Fruit fly (Drosophila melanogaster): ENCODE results near the gene CG31467.

Gene CG31467

dm6 chr3R:10683226-10683625 lies 23.4 kb downstream of the CG31467 start:
- TF ChIP-seq CG14655 (GFP tag; optimal IDR thresholded peaks at IDR 0.05) (no peak), CG34367 (tag; optimal IDR thresholded peaks at IDR 0.05) (no peak), D1 (tag; optimal IDR thresholded peaks at IDR 0.05) (no peak), CG32121 (GFP tag; IDR thresholded peaks at IDR 0.05) (no peak), CG13204 (GFP tag; optimal IDR thresholded peaks at IDR 0.05) (no peak), Snoo (tag; optimal IDR thresholded peaks at IDR 0.05) (no peak), Pif1B (GFP tag; optimal IDR thresholded peaks at IDR 0.05) (no peak), EcR (GFP tag; optimal IDR thresholded peaks at IDR 0.05) (no peak), CG8159 (tag; optimal IDR thresholded peaks at IDR 0.05) (no peak)

- TF ChIP-seq Pif1A (GFP tag; optimal IDR thresholded peaks at IDR 0.05): no peak
- TF ChIP-seq CG13204 (GFP tag; optimal IDR thresholded peaks at IDR 0.05): no peak
- TF ChIP-seq D1 (tag; optimal IDR thresholded peaks at IDR 0.05): no peak
- TF ChIP-seq Ets98B (GFP tag; IDR thresholded peaks at IDR 0.05): peak; percentile 76
- TF ChIP-seq rn (GFP tag; IDR thresholded peaks at IDR 0.05): 0 out of 2 replicates have a peak, but pooled peaks have one; percentile 33
- peak; percentile 76 for TF ChIP-seq CG32121 (GFP tag; IDR thresholded peaks at IDR 0.05)
- TF ChIP-seq CG4496 (GFP tag; IDR thresholded peaks at IDR 0.05): peak; percentile 63
- no peak for TF ChIP-seq CG10348 (GFP tag; IDR thresholded peaks at IDR 0.05)
- TF ChIP-seq fd96Ca (GFP tag; IDR thresholded peaks at IDR 0.05): peak; percentile 64
- TF ChIP-seq CG17806 (tag; optimal IDR thresholded peaks at IDR 0.05): no peak
- TF ChIP-seq CG14655 (GFP tag; optimal IDR thresholded peaks at IDR 0.05): no peak
- TF ChIP-seq CG12605 (GFP tag; IDR thresholded peaks at IDR 0.05): 0 out of 2 replicates have a peak, but pooled peaks have one; percentile 24
Observed at dm6 chr3R:10681682-10681962, 25.0 kb downstream of the CG31467 start.

DNA sequence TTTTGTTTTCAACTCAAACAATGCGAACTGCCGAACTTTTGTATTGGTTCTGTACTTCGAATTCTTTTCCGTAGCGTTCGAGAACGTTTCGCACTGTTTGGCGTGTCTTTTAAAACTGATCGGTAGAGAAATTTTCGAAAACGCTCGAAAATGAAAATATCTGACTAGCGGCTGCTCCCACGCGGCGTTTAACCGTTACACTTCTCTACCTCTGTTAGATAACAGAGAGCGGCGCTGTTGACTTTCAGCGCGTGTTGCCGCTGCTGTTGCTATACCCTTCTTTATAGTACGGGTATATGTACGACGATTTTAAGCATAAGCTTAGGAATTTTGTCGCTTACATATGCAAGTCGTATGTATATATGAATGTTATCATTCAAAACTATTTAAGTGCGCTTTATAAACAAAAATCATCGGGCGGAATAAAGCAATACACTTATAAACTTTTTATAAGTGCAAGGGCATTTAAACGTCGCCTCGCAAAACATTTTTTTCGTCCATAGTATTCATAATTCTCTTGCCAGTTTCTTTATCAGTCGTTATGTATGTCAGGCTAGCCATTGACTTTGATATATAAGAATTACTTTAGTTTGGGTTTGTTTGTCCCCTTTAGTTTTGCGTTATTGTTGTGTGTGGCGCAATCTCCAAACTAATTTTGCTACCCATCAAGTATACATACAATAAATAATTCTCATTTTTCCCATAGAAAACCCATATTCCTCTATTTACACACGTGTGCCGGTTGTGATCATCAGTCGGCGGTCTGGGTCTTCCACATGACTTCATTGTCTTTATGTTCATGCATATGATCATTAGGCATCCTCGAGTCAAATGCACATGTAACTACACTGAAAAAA lies 25.6 kb downstream of the CG31467 start, which contains the start of gene Phyhd1:
Gene Phyhd1, minus strand, starts transcription at position 101 of the 857 bp plus-strand sequence.
- peak; percentile 81 for TF ChIP-seq Pif1B (GFP tag; optimal IDR thresholded peaks at IDR 0.05)
- TF ChIP-seq CG15710 (tag; optimal IDR thresholded peaks at IDR 0.05): peak; percentile 81
- peak; percentile 93 for TF ChIP-seq CG4496 (GFP tag; IDR thresholded peaks at IDR 0.05)
- TF ChIP-seq EcR (GFP tag; optimal IDR thresholded peaks at IDR 0.05): peak; percentile 12
- peak; percentile 71 for TF ChIP-seq CG34367 (tag; optimal IDR thresholded peaks at IDR 0.05)
- peak; percentile 79 for TF ChIP-seq CG9948 (tag; optimal IDR thresholded peaks at IDR 0.05)
- peak; percentile 67 for TF ChIP-seq rn (GFP tag; IDR thresholded peaks at IDR 0.05)
- TF ChIP-seq CG17806 (tag; optimal IDR thresholded peaks at IDR 0.05): peak; percentile 76
- TF ChIP-seq fd96Ca (GFP tag; IDR thresholded peaks at IDR 0.05): peak; percentile 91
- TF ChIP-seq CG10348 (GFP tag; IDR thresholded peaks at IDR 0.05): peak; percentile 70
- peak; percentile 84 for TF ChIP-seq CG32121 (GFP tag; IDR thresholded peaks at IDR 0.05)
- peak; percentile 28 for TF ChIP-seq CG13204 (GFP tag; optimal IDR thresholded peaks at IDR 0.05)
- TF ChIP-seq Snoo (tag; optimal IDR thresholded peaks at IDR 0.05): peak; percentile 21
- peak; percentile 78 for TF ChIP-seq CG12605 (GFP tag; IDR thresholded peaks at IDR 0.05)
- TF ChIP-seq Ets98B (GFP tag; IDR thresholded peaks at IDR 0.05): peak; percentile 84
- TF ChIP-seq Pif1A (GFP tag; optimal IDR thresholded peaks at IDR 0.05): peak; percentile 87
- TF ChIP-seq CG8159 (tag; optimal IDR thresholded peaks at IDR 0.05): peak; percentile 81
- TF ChIP-seq CG8301 (tag; optimal IDR thresholded peaks at IDR 0.05): peak; percentile 86
- peak; percentile 75 for TF ChIP-seq CG14655 (GFP tag; optimal IDR thresholded peaks at IDR 0.05)
- TF ChIP-seq D1 (tag; optimal IDR thresholded peaks at IDR 0.05): peak; percentile 45
- peak; percentile 53 for TF ChIP-seq gl (tag; optimal IDR thresholded peaks at IDR 0.05)

DNA sequence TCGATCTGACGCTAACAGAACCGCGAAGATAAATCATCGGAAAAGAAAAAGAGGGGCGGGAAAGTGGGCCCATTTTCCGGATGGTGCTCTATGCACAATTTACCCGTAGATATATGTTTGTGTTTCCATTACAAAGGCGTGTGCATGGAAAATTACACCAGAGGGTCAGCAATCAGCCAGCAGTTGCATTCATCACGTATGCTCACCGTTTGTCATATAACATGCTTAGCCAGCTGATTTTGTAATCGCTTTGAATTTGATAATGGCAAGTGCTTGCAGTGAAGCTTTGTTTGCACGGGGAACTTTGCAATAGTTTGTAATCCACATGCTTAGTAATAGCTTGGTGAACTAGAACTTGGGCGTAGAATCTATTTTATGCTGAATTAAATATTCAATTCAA lies 26.8 kb downstream of the CG31467 start:
- TF ChIP-seq Snoo (tag; optimal IDR thresholded peaks at IDR 0.05) (no peak), CG17806 (tag; optimal IDR thresholded peaks at IDR 0.05) (no peak), D1 (tag; optimal IDR thresholded peaks at IDR 0.05) (no peak), CG8159 (tag; optimal IDR thresholded peaks at IDR 0.05) (no peak)

DNA sequence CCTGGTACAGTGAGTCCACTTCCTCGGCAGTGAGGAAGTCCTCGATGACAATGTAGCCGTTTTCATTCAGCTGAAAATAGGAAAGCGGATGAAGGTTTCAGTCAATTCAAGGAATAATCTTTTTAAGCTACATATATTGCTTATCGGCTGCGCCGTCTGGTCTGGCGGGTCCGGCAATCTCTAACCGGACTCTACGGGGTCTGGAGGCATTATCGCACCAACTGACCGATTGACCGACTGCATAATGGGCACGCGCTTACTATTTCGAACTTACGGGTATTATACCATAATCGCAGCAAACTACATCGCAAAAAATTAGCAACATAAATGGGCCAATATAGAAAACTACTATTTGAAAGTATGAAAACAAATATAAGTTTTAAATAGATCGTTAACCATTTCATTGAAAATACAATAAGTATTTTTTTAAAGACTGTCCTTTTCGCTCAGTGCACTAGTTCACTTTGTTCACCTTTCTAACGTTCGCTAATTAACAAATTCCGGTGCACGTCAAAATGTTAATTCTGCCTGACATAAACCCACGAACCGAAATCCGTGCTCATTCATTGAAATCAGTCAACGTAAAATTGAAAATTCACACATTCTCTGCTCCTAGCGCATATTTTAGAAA lies 27.6 kb downstream of the CG31467 start:
- TF ChIP-seq CG15710 (tag; optimal IDR thresholded peaks at IDR 0.05): no peak
- peak; percentile 46; the same call in 1 of the 2 replicates for TF ChIP-seq CG32121 (GFP tag; IDR thresholded peaks at IDR 0.05)
- TF ChIP-seq gl (tag; optimal IDR thresholded peaks at IDR 0.05): no peak
- TF ChIP-seq CG17806 (tag; optimal IDR thresholded peaks at IDR 0.05): no peak
- no peak for TF ChIP-seq Pif1B (GFP tag; optimal IDR thresholded peaks at IDR 0.05)
- no peak for TF ChIP-seq CG14655 (GFP tag; optimal IDR thresholded peaks at IDR 0.05)
- peak; percentile 24; the same call in 1 of the 2 replicates for TF ChIP-seq Ets98B (GFP tag; IDR thresholded peaks at IDR 0.05)
- TF ChIP-seq fd96Ca (GFP tag; IDR thresholded peaks at IDR 0.05): peak; percentile 63
- TF ChIP-seq CG8301 (tag; optimal IDR thresholded peaks at IDR 0.05): no peak
- no peak for TF ChIP-seq Pif1A (GFP tag; optimal IDR thresholded peaks at IDR 0.05)

DNA sequence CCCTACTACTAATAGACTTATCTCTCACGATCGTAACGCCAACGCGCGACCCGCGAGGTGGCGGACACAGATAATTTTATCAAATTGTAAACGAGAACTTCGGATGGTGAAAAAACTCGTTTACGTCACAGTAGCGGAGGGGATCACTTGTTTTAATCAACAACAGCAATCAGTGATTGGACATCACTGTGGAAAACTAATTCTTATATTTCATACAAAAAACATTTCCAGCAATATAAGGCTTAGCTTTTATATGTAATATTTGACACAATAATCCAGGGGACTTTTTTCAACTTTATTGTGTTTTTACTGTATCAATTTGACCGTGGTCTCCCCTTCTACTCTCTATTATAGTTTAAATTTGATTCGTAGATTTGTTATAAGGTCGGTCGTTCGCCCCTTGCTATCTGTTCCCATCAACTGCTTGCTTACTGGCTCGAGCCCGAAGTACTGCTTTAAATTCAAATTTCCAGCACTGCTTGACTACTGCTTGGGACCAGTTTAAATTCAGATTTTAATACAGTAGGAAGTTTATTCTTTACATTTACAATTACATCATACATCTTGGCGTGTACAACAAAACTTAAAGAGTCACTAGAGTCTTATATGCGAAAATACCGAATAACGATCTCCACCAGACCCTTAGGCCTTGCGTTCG lies 29.3 kb downstream of the CG31467 start, which contains the start of gene CG6465:
Gene CG6465, minus strand, starts transcription at position 7 of the 658 bp plus-strand sequence.
- TF ChIP-seq EcR (GFP tag; optimal IDR thresholded peaks at IDR 0.05): peak; percentile 96
- peak; percentile 22; the same call in 1 of the 2 replicates for TF ChIP-seq Ets98B (GFP tag; IDR thresholded peaks at IDR 0.05)
- no peak for TF ChIP-seq gl (tag; optimal IDR thresholded peaks at IDR 0.05)

Data from whole organism, pupa.